Fruit fly (Drosophila melanogaster) whole organism, embryonic: ENCODE results near the gene CG32801.
A peak's percentile ranks its signal among the peaks of the same experiment; 100 is the strongest.

Experiments
- Adf1 ChIP-seq: fragments of 200-800 bp; sonication (Bioruptor generic); IDR thresholded peaks from 2 replicates; pipeline ENCODE4 v1.3.6; 2022; ENCODE audit warnings: missing biosample characterization, missing genetic modification characterization
- Awh ChIP-seq: fragments of 200-800 bp; sonication (Bioruptor generic); IDR thresholded peaks from 2 replicates; pipeline ENCODE4, ENCODE4 v1.3.6; 2022; ENCODE audit warnings: missing biosample characterization, missing genetic modification characterization
- Bgb ChIP-seq: fragments of 200-800 bp; sonication (Bioruptor generic); IDR thresholded peaks from 2 replicates; pipeline ENCODE4 v1.3.6; 2022; ENCODE audit warnings: missing biosample characterization, missing genetic modification characterization; ENCODE audit not compliant: partially characterized antibody
- CG10462 ChIP-seq: fragments of 200-800 bp; sonication (Bioruptor generic); optimal IDR thresholded peaks from 2 replicates; lab custom pipeline; 2016; ENCODE audit warnings: missing biosample characterization, missing genetic modification characterization
- CG12071 ChIP-seq: fragments of 200-800 bp; sonication (Bioruptor generic); optimal IDR thresholded peaks from 3 replicates; lab custom pipeline; 2018; ENCODE audit warnings: missing biosample characterization, mild to moderate bottlenecking, missing genetic modification characterization
- CG14860 ChIP-seq: fragments of 200-800 bp; sonication (Bioruptor generic); IDR thresholded peaks from 3 replicates; pipeline ENCODE4 v1.3.6; 2022; ENCODE audit warnings: missing biosample characterization, missing genetic modification characterization; ENCODE audit not compliant: partially characterized antibody
- CG1647 ChIP-seq: fragments of 200-800 bp; sonication (Bioruptor generic); optimal IDR thresholded peaks from 3 replicates; lab custom pipeline; 2016; ENCODE audit warnings: missing biosample characterization, missing genetic modification characterization
- CG17328 ChIP-seq: fragments of 200-800 bp; sonication (Bioruptor generic); IDR thresholded peaks from 2 replicates; pipeline ENCODE4 v1.3.6; 2022; ENCODE audit warnings: missing biosample characterization, missing genetic modification characterization
- CG17829 ChIP-seq: fragments of 200-800 bp; optimal IDR thresholded peaks from 2 replicates; lab custom pipeline; 2019; ENCODE audit warnings: missing biosample characterization, mild to moderate bottlenecking, missing genetic modification characterization, moderate library complexity
- CG34376 ChIP-seq: fragments of 200-800 bp; sonication (Bioruptor generic); optimal IDR thresholded peaks from 2 replicates; lab custom pipeline; 2018; ENCODE audit warnings: missing biosample characterization, mild to moderate bottlenecking, missing genetic modification characterization
- CG4404 ChIP-seq: fragments of 200-800 bp; sonication (Bioruptor generic); IDR thresholded peaks from 2 replicates; pipeline ENCODE4 v1.3.6; 2022; ENCODE audit warnings: missing biosample characterization, missing genetic modification characterization
- CG4730 ChIP-seq: fragments of 200-800 bp; sonication (Bioruptor generic); IDR thresholded peaks from 2 replicates; pipeline ENCODE4 v1.3.6; 2022; ENCODE audit warnings: missing biosample characterization, missing genetic modification characterization
- CG6175 ChIP-seq: fragments of 200-800 bp; sonication (Bioruptor generic); IDR thresholded peaks from 3 replicates; pipeline ENCODE4 v1.3.6; 2022; ENCODE audit warnings: missing biosample characterization, missing genetic modification characterization
- CG6254 ChIP-seq: fragments of 200-800 bp; sonication (Bioruptor generic); optimal IDR thresholded peaks from 3 replicates; lab custom pipeline; 2017; ENCODE audit warnings: mild to moderate bottlenecking, missing biosample characterization, missing genetic modification reagents, missing genetic modification characterization
- CG8478 ChIP-seq: fragments of >200 bp; optimal IDR thresholded peaks from 2 replicates; lab custom pipeline; 2018
- CG8765 ChIP-seq: fragments of 200-800 bp; sonication (Bioruptor generic); IDR thresholded peaks from 2 replicates; pipeline ENCODE4 v1.3.6; 2022; ENCODE audit warnings: missing biosample characterization, missing genetic modification characterization
- CG8924 ChIP-seq: fragments of 200-800 bp; optimal IDR thresholded peaks from 3 replicates; lab custom pipeline; 2019; ENCODE audit warnings: missing biosample characterization, mild to moderate bottlenecking, missing genetic modification characterization, moderate library complexity
- CG9727 ChIP-seq: fragments of 200-800 bp; sonication (Bioruptor generic); optimal IDR thresholded peaks from 3 replicates; lab custom pipeline; 2017; ENCODE audit warnings: missing biosample characterization, mild to moderate bottlenecking, missing genetic modification characterization
- Dbx ChIP-seq: fragments of 200-800 bp; sonication (Bioruptor generic); IDR thresholded peaks from 3 replicates; pipeline ENCODE4 v1.3.6; 2022; ENCODE audit warnings: missing biosample characterization, missing genetic modification characterization
- ERR ChIP-seq: fragments of 200-800 bp; sonication (Bioruptor generic); optimal IDR thresholded peaks from 2 replicates; lab custom pipeline; 2016; ENCODE audit warnings: missing biosample characterization, missing genetic modification characterization
- H2.0 ChIP-seq: fragments of 200-800 bp; sonication (Bioruptor generic); IDR thresholded peaks from 2 replicates; pipeline ENCODE4 v1.3.6; 2022; ENCODE audit warnings: missing biosample characterization, missing genetic modification characterization
- HLH4C ChIP-seq: fragments of 200-800 bp; sonication (Bioruptor generic); IDR thresholded peaks from 3 replicates; pipeline ENCODE4 v1.3.6; 2022; ENCODE audit warnings: missing biosample characterization, missing genetic modification characterization; ENCODE audit not compliant: partially characterized antibody
- Lim3 ChIP-seq: fragments of 200-800 bp; sonication (Bioruptor generic); IDR thresholded peaks from 2 replicates; pipeline ENCODE4 v1.3.6; 2022; ENCODE audit warnings: missing biosample characterization, missing genetic modification characterization
- MESR4 ChIP-seq: fragments of 200-800 bp; sonication (Bioruptor generic); optimal IDR thresholded peaks from 2 replicates; lab custom pipeline; 2018; ENCODE audit warnings: missing biosample characterization, mild to moderate bottlenecking, missing genetic modification characterization, moderate library complexity
- MTF-1 ChIP-seq: fragments of 200-800 bp; sonication (Bioruptor generic); optimal IDR thresholded peaks from 2 replicates; lab custom pipeline; 2018; ENCODE audit warnings: missing biosample characterization, mild to moderate bottlenecking, missing genetic modification characterization, borderline replicate concordance
- Myb ChIP-seq: fragments of 200-800 bp; sonication (Bioruptor generic); optimal IDR thresholded peaks from 2 replicates; lab custom pipeline; 2016; ENCODE audit warnings: missing biosample characterization, missing genetic modification characterization
- Nf-YB ChIP-seq: fragments of 200-800 bp; sonication (Bioruptor generic); optimal IDR thresholded peaks from 3 replicates; lab custom pipeline; 2019; ENCODE audit warnings: missing biosample characterization, mild to moderate bottlenecking, missing genetic modification characterization, moderate library complexity
- Pdp1 ChIP-seq, 2 experiments: fragments of 200-800 bp; sonication (Bioruptor generic); optimal IDR thresholded peaks; 3 replicates each; lab custom pipeline; 2016; ENCODE audit warnings: missing biosample characterization in 2 of 2, missing genetic modification characterization in 2 of 2, mild to moderate bottlenecking in 1 of 2, moderate library complexity in 1 of 2
- Ravus ChIP-seq: fragments of 200-800 bp; sonication (Bioruptor generic); IDR thresholded peaks from 2 replicates; pipeline ENCODE4 v1.3.6; 2022; ENCODE audit warnings: missing biosample characterization, missing genetic modification characterization
- TFAM ChIP-seq: fragments of 200-800 bp; sonication (Bioruptor generic); optimal IDR thresholded peaks from 2 replicates; lab custom pipeline; 2017; ENCODE audit warnings: missing biosample characterization, missing genetic modification characterization, inconsistent platforms
- YL-1 ChIP-seq: fragments of 200-800 bp; sonication (Bioruptor generic); optimal IDR thresholded peaks from 3 replicates; lab custom pipeline; 2017; ENCODE audit warnings: missing biosample characterization, mild to moderate bottlenecking, missing genetic modification characterization
- ara ChIP-seq: fragments of 200-800 bp; sonication (Bioruptor generic); IDR thresholded peaks from 2 replicates; pipeline ENCODE4 v1.3.6; 2022; ENCODE audit warnings: missing biosample characterization, missing genetic modification characterization
- bcd ChIP-seq: fragments of 200-800 bp; sonication (Bioruptor generic); optimal IDR thresholded peaks from 2 replicates; lab custom pipeline; 2017; ENCODE audit warnings: missing biosample characterization, mild to moderate bottlenecking, missing genetic modification characterization
- br ChIP-seq: fragments of >200 bp; optimal IDR thresholded peaks from 2 replicates; lab custom pipeline; 2017
- bsh ChIP-seq, 2 experiments: fragments of 200-800 bp; sonication (Bioruptor generic); optimal IDR thresholded peaks; 2 replicates each; lab custom pipeline; 2017 to 2018; ENCODE audit warnings: mild to moderate bottlenecking in 2 of 2, missing biosample characterization in 2 of 2, missing genetic modification characterization in 2 of 2, moderate library complexity in 1 of 2
- ci ChIP-seq: fragments of 200-800 bp; sonication (Bioruptor generic); IDR thresholded peaks from 3 replicates; pipeline ENCODE4 v1.3.6; 2022; ENCODE audit warnings: missing biosample characterization, missing genetic modification characterization
- dysf ChIP-seq: fragments of 200-800 bp; sonication (Bioruptor generic); IDR thresholded peaks from 3 replicates; pipeline ENCODE4 v1.3.6; 2022; ENCODE audit warnings: missing biosample characterization, missing genetic modification characterization
- fd102C ChIP-seq: fragments of 200-800 bp; sonication (Bioruptor generic); optimal IDR thresholded peaks from 2 replicates; lab custom pipeline; 2018; ENCODE audit warnings: missing biosample characterization, mild to moderate bottlenecking, missing genetic modification characterization, moderate library complexity
- fu2 ChIP-seq: fragments of 200-800 bp; sonication (Bioruptor generic); optimal IDR thresholded peaks from 2 replicates; lab custom pipeline; 2016; ENCODE audit warnings: missing biosample characterization, missing genetic modification characterization
- gsb ChIP-seq: fragments of 200-800 bp; sonication (Bioruptor generic); IDR thresholded peaks from 2 replicates; pipeline ENCODE4 v1.3.6; 2022; ENCODE audit warnings: missing biosample characterization, missing genetic modification characterization
- hbn ChIP-seq: fragments of 200-800 bp; sonication (Bioruptor generic); IDR thresholded peaks from 2 replicates; pipeline ENCODE4 v1.3.6; 2022; ENCODE audit warnings: missing biosample characterization, missing genetic modification characterization; ENCODE audit not compliant: partially characterized antibody
- insv ChIP-seq, 2 experiments: fragments of 200-800 bp; sonication (Bioruptor generic); optimal IDR thresholded peaks; 3 replicates each; lab custom pipeline; 2016 to 2018; ENCODE audit warnings: missing biosample characterization in 2 of 2, missing genetic modification characterization in 2 of 2
- nerfin-1 ChIP-seq: fragments of 200-800 bp; sonication (Bioruptor generic); optimal IDR thresholded peaks from 3 replicates; lab custom pipeline; 2019; ENCODE audit warnings: missing biosample characterization, mild to moderate bottlenecking, missing genetic modification characterization, moderate library complexity
- pho ChIP-seq: fragments of 200-800 bp; sonication (Bioruptor generic); optimal IDR thresholded peaks from 2 replicates; lab custom pipeline; 2016; ENCODE audit warnings: missing biosample characterization, missing genetic modification characterization
- phol ChIP-seq: fragments of 200-800 bp; sonication (Bioruptor generic); optimal IDR thresholded peaks from 3 replicates; lab custom pipeline; 2018; ENCODE audit warnings: missing biosample characterization, mild to moderate bottlenecking, missing genetic modification characterization, moderate library complexity
- pnt ChIP-seq: fragments of 200-800 bp; sonication (Bioruptor generic); optimal IDR thresholded peaks from 3 replicates; lab custom pipeline; 2016; ENCODE audit warnings: missing biosample characterization, missing genetic modification characterization
- tx ChIP-seq: fragments of 200-800 bp; sonication (Bioruptor generic); optimal IDR thresholded peaks from 2 replicates; lab custom pipeline; 2016; ENCODE audit warnings: missing biosample characterization, missing genetic modification characterization
- vvl ChIP-seq: fragments of 200-800 bp; sonication (Bioruptor generic); IDR thresholded peaks from 2 replicates; pipeline ENCODE4 v1.3.6; 2022; ENCODE audit warnings: missing biosample characterization, missing genetic modification characterization
- yki ChIP-seq: fragments of >200 bp; optimal IDR thresholded peaks from 3 replicates; lab custom pipeline; 2018
- zf30C ChIP-seq: fragments of 200-800 bp; sonication (Bioruptor generic); optimal IDR thresholded peaks from 3 replicates; lab custom pipeline; 2018; ENCODE audit warnings: missing biosample characterization, mild to moderate bottlenecking, missing genetic modification characterization

The CG32801 gene

dm6 chrX:1947178-1947872 lies 44.3 kb upstream of the CG32801 start (continued):
- peak; percentile 95 for TF ChIP-seq nerfin-1 (tag; lab: Kevin White, UChicago)
- TF ChIP-seq fu2 = peak; percentile 75
- TF ChIP-seq bcd (GFP tag; lab: Kevin White, UChicago) = peak; percentile 94
- TF ChIP-seq br (lab: Kevin White, UChicago) = no peak
- TF ChIP-seq yki = no peak
- peak; percentile 94 for TF ChIP-seq CG8765 (GFP tag; lab: Robert Waterston, UW)
- no peak for TF ChIP-seq hbn (GFP tag; lab: Robert Waterston, UW)
- peak; percentile 98 for TF ChIP-seq CG8924 (tag; lab: Kevin White, UChicago)
- TF ChIP-seq MTF-1 (GFP tag; lab: Kevin White, UChicago) = peak; percentile 95
- peak; percentile 92 for TF ChIP-seq TFAM
- TF ChIP-seq gsb (GFP tag; lab: Robert Waterston, UW) = peak; percentile 78
- peak; percentile 67 for TF ChIP-seq Ravus
- peak; percentile 95 for TF ChIP-seq CG12071 (GFP tag; lab: Kevin White, UChicago)
- TF ChIP-seq tx (GFP tag; lab: Kevin White, UChicago) = peak; percentile 90
- TF ChIP-seq CG17829 (tag; lab: Kevin White, UChicago) = peak; percentile 98
- TF ChIP-seq Bgb (GFP tag; lab: Robert Waterston, UW) = no peak
- TF ChIP-seq Adf1 (GFP tag; lab: Robert Waterston, UW) = peak; percentile 77
- peak; percentile 97 to 99 for TF ChIP-seq bsh (GFP tag; optimal IDR thresholded peaks at IDR 0.05; lab: Kevin White, UChicago)
- peak; percentile 98 for TF ChIP-seq Awh (GFP tag; lab: Robert Waterston, UW)
- TF ChIP-seq HLH4C (GFP tag; lab: Robert Waterston, UW) = no peak
- peak; percentile 87 for TF ChIP-seq Nf-YB (GFP tag; lab: Kevin White, UChicago)
- TF ChIP-seq Myb (GFP tag; lab: Kevin White, UChicago) = peak; percentile 73
- TF ChIP-seq CG17328 (GFP tag; lab: Robert Waterston, UW) = peak; percentile 98
- TF ChIP-seq CG34376 (GFP tag; lab: Kevin White, UChicago) = peak; percentile 35
- TF ChIP-seq Dbx (GFP tag; lab: Robert Waterston, UW) = peak; percentile 65; the same call in 2 of the 3 replicates
- peak; percentile 64 for TF ChIP-seq MESR4 (GFP tag; lab: Kevin White, UChicago)
- TF ChIP-seq pho (GFP tag; lab: Kevin White, UChicago) = peak; percentile 83
- peak; percentile 95 for TF ChIP-seq fd102C (GFP tag; lab: Kevin White, UChicago)
- TF ChIP-seq ERR (GFP tag; lab: Kevin White, UChicago) = peak; percentile 84
- no peak for TF ChIP-seq zf30C (GFP tag; lab: Kevin White, UChicago)
- no peak for TF ChIP-seq CG14860 (GFP tag; lab: Robert Waterston, UW)
- TF ChIP-seq H2.0 (GFP tag; lab: Robert Waterston, UW) = peak; percentile 95
- no peak for TF ChIP-seq CG8478 (lab: Kevin White, UChicago)
- TF ChIP-seq phol = peak; percentile 97
- peak; percentile 72 for TF ChIP-seq Lim3 (GFP tag; lab: Robert Waterston, UW)
- TF ChIP-seq vvl (GFP tag; lab: Robert Waterston, UW) = peak; percentile 98
- TF ChIP-seq dysf (GFP tag; lab: Robert Waterston, UW) = peak; percentile 92
- peak; percentile 97 for TF ChIP-seq CG9727
- TF ChIP-seq CG6175 = peak; percentile 80; the same call in 2 of the 3 replicates
- TF ChIP-seq Pdp1 (GFP tag; optimal IDR thresholded peaks at IDR 0.05; lab: Kevin White, UChicago) = peak in 1 of 2 experiments; percentile 95
- peak; percentile 94 for TF ChIP-seq CG4404 (GFP tag; lab: Robert Waterston, UW)
- TF ChIP-seq CG6254 (GFP tag; lab: Kevin White, UChicago) = peak; percentile 97
- TF ChIP-seq YL-1 = peak; percentile 90
- TF ChIP-seq CG10462 (GFP tag; lab: Kevin White, UChicago) = peak; percentile 94
- TF ChIP-seq CG1647 (GFP tag; lab: Kevin White, UChicago) = peak; percentile 88
- peak; percentile 95 for TF ChIP-seq pnt (GFP tag; lab: Kevin White, UChicago)
- TF ChIP-seq ci = peak; percentile 99
- TF ChIP-seq insv (GFP tag; optimal IDR thresholded peaks at IDR 0.05; lab: Kevin White, UChicago) = peak; percentile 34 to 38
- TF ChIP-seq CG4730 (GFP tag; lab: Robert Waterston, UW) = peak; percentile 89
- peak; percentile 98 for TF ChIP-seq ara (GFP tag; lab: Robert Waterston, UW)
